Worm (Caenorhabditis elegans) whole organism, young adult: ENCODE results near the gene F29A7.3.

Experiments
- B0035.1 ChIP-seq: sonication (generic microtip); optimal IDR thresholded peaks from 2 replicates; lab custom pipeline; 2016; ENCODE audit warnings: missing genetic modification characterization, mild to moderate bottlenecking, missing compliant biosample characterization, missing genotype, missing genetic modification reagents
- C17E4.6 ChIP-seq: fragments of 200-800 bp; sonication (Bioruptor generic); IDR thresholded peaks from 2 replicates; pipeline ENCODE4 v1.3.6; 2022; ENCODE audit warnings: missing genetic modification reagents, missing genetic modification characterization, missing compliant biosample characterization
- F23B12.7 ChIP-seq: sonication (generic microtip); optimal IDR thresholded peaks from 2 replicates; lab custom pipeline; 2017; ENCODE audit warnings: missing genetic modification characterization, mild to moderate bottlenecking, missing compliant biosample characterization, antibody characterized with exemption, moderate library complexity; ENCODE audit not compliant: insufficient read depth
- F52B5.7 ChIP-seq: sonication (generic microtip); optimal IDR thresholded peaks from 2 replicates; lab custom pipeline; 2016; ENCODE audit warnings: mild to moderate bottlenecking, missing genetic modification characterization, missing compliant biosample characterization
- F55B11.4 ChIP-seq: sonication (generic microtip); optimal IDR thresholded peaks from 2 replicates; lab custom pipeline; 2016; ENCODE audit warnings: missing compliant biosample characterization, missing genetic modification characterization, borderline replicate concordance; ENCODE audit not compliant: insufficient read depth
- F57A8.1 ChIP-seq: fragments of 200-800 bp; sonication (Bioruptor generic); optimal IDR thresholded peaks from 2 replicates; lab custom pipeline; 2018; ENCODE audit warnings: mild to moderate bottlenecking, missing genetic modification characterization, moderate library complexity, missing compliant biosample characterization
- K11D2.4 ChIP-seq: fragments of 200-800 bp; sonication (Bioruptor generic); IDR thresholded peaks from 2 replicates; pipeline ENCODE4 v1.3.6; 2022; ENCODE audit warnings: missing genetic modification reagents, missing genetic modification characterization, missing compliant biosample characterization
- Y53G8AR.9 ChIP-seq: fragments of 200-800 bp; sonication (Bioruptor generic); conservative IDR thresholded peaks from 2 replicates; pipeline ENCODE4 v1.3.6; 2022; ENCODE audit warnings: missing genetic modification reagents, missing genetic modification characterization, missing compliant biosample characterization
- Y67H2A.10 ChIP-seq: fragments of 200-800 bp; sonication (Bioruptor generic); conservative IDR thresholded peaks from 2 replicates; pipeline ENCODE4 v1.3.6; 2022; ENCODE audit warnings: missing genetic modification reagents, missing genetic modification characterization, missing compliant biosample characterization
- Y95B8A.8 ChIP-seq: fragments of 200-800 bp; sonication (Bioruptor generic); IDR thresholded peaks from 2 replicates; pipeline ENCODE4 v1.3.6; 2022; ENCODE audit warnings: missing genetic modification reagents, missing genetic modification characterization, missing compliant biosample characterization
- ZK185.1 ChIP-seq: sonication (generic microtip); optimal IDR thresholded peaks from 2 replicates; lab custom pipeline; 2016; ENCODE audit warnings: mild to moderate bottlenecking, missing genetic modification characterization, missing compliant biosample characterization; ENCODE audit not compliant: poor library complexity, severe bottlenecking
- aptf-2 ChIP-seq: fragments of 200-800 bp; sonication (Bioruptor generic); conservative IDR thresholded peaks from 2 replicates; pipeline ENCODE4 v1.3.6; 2022; ENCODE audit warnings: missing genetic modification reagents, missing genetic modification characterization, missing compliant biosample characterization
- athp-1 ChIP-seq: sonication (generic microtip); optimal IDR thresholded peaks from 2 replicates; lab custom pipeline; 2017; ENCODE audit warnings: mild to moderate bottlenecking, missing genetic modification characterization, missing compliant biosample characterization
- attf-3 ChIP-seq: fragments of 200-800 bp; sonication (Bioruptor generic); conservative IDR thresholded peaks from 2 replicates; pipeline ENCODE4 v1.3.6; 2022; ENCODE audit warnings: missing genetic modification reagents, missing genetic modification characterization, missing compliant biosample characterization
- attf-6 ChIP-seq: fragments of 200-800 bp; sonication (Bioruptor generic); IDR thresholded peaks from 2 replicates; pipeline ENCODE4 v1.3.6; 2022; ENCODE audit warnings: missing genetic modification reagents, missing genetic modification characterization, missing compliant biosample characterization
- ccch-3 ChIP-seq: fragments of 200-800 bp; sonication (Bioruptor generic); optimal IDR thresholded peaks from 2 replicates; lab custom pipeline; 2018; ENCODE audit warnings: mild to moderate bottlenecking, missing genetic modification characterization, missing compliant biosample characterization
- cebp-1 ChIP-seq, 2 experiments: fragments of 200-800 bp in 1 of 2; sonication (Bioruptor generic) in 1 of 2; sonication (generic microtip) in 1 of 2; IDR thresholded peaks in 1 of 2; optimal IDR thresholded peaks in 1 of 2; 2 replicates each; pipeline versions ENCODE4 v1.3.6 to Lab custom; 2017 to 2022; ENCODE audit warnings: missing compliant biosample characterization in 2 of 2, missing genetic modification characterization in 2 of 2, mild to moderate bottlenecking in 1 of 2, missing genetic modification reagents in 1 of 2, moderate library complexity in 1 of 2
- cebp-2 ChIP-seq: fragments of 200-800 bp; sonication (Bioruptor generic); IDR thresholded peaks from 2 replicates; pipeline ENCODE4 v1.3.6; 2022; ENCODE audit warnings: missing genetic modification characterization, missing compliant biosample characterization
- ceh-27 ChIP-seq: fragments of 200-800 bp; sonication (Bioruptor generic); optimal IDR thresholded peaks from 2 replicates; lab custom pipeline; 2018; ENCODE audit warnings: mild to moderate bottlenecking, missing genetic modification characterization, moderate library complexity, missing compliant biosample characterization
- ceh-40 ChIP-seq: fragments of 200-800 bp; sonication (Bioruptor generic); IDR thresholded peaks from 2 replicates; pipeline ENCODE4 v1.3.6; 2022; ENCODE audit warnings: missing genetic modification characterization, missing compliant biosample characterization
- ceh-58 ChIP-seq: fragments of 200-800 bp; sonication (Bioruptor generic); IDR thresholded peaks from 2 replicates; pipeline ENCODE4 v1.3.6; 2022; ENCODE audit warnings: missing genetic modification characterization, missing compliant biosample characterization
- ceh-79 ChIP-seq: sonication (generic microtip); optimal IDR thresholded peaks from 2 replicates; lab custom pipeline; 2017; ENCODE audit warnings: mild to moderate bottlenecking, missing genetic modification characterization, missing compliant biosample characterization
- ceh-91 ChIP-seq: fragments of 200-800 bp; sonication (Bioruptor generic); IDR thresholded peaks from 2 replicates; pipeline ENCODE4 v1.3.6; 2022; ENCODE audit warnings: missing genetic modification reagents, missing genetic modification characterization, missing compliant biosample characterization
- die-1 ChIP-seq: sonication (generic microtip); optimal IDR thresholded peaks from 2 replicates; lab custom pipeline; 2016; ENCODE audit warnings: missing genotype, mild to moderate bottlenecking, missing genetic modification characterization, missing compliant biosample characterization
- dox-1 ChIP-seq: fragments of 200-800 bp; sonication (Bioruptor generic); IDR thresholded peaks from 2 replicates; pipeline ENCODE4 v1.3.6; 2022; ENCODE audit warnings: missing genetic modification reagents, missing genetic modification characterization, missing compliant biosample characterization
- dpl-1 ChIP-seq: fragments of 150-350 bp; optimal IDR thresholded peaks from 2 replicates; lab custom pipeline; 2014; ENCODE audit warnings: missing biosample characterization, missing genetic modification reagents, missing genetic modification characterization
- efl-1 ChIP-seq: fragments of 150-350 bp; optimal IDR thresholded peaks from 2 replicates; lab custom pipeline; 2014; ENCODE audit warnings: missing biosample characterization, missing genetic modification reagents, missing genetic modification characterization
- egl-18 ChIP-seq: fragments of 200-800 bp; sonication (Bioruptor generic); IDR thresholded peaks from 2 replicates; pipeline ENCODE4 v1.3.6; 2022; ENCODE audit warnings: missing genetic modification reagents, missing genetic modification characterization, missing compliant biosample characterization
- egl-44 ChIP-seq: fragments of 200-800 bp; sonication (Bioruptor generic); IDR thresholded peaks from 2 replicates; pipeline ENCODE4 v1.3.6; 2022; ENCODE audit warnings: missing genetic modification reagents, missing genetic modification characterization, missing compliant biosample characterization
- hmg-1.2 ChIP-seq: fragments of 200-800 bp; sonication (Bioruptor generic); IDR thresholded peaks from 2 replicates; pipeline ENCODE4 v1.3.6; 2022; ENCODE audit warnings: missing genetic modification reagents, missing genetic modification characterization, missing compliant biosample characterization
- hsf-1 ChIP-seq: fragments of 200-800 bp; sonication (Bioruptor generic); IDR thresholded peaks from 2 replicates; pipeline ENCODE4 v1.3.6; 2022; ENCODE audit warnings: missing genetic modification reagents, missing genetic modification characterization, missing compliant biosample characterization
- lin-35 ChIP-seq, 3 experiments: fragments of 150-350 bp in 2 of 3; sonication (generic microtip) in 1 of 3; optimal IDR thresholded peaks; 2 replicates each; lab custom pipeline; 2014 to 2018; ENCODE audit warnings: missing biosample characterization in 3 of 3, missing genetic modification characterization in 3 of 3, missing genetic modification reagents in 3 of 3
- lin-40 ChIP-seq: sonication (generic microtip); optimal IDR thresholded peaks from 2 replicates; lab custom pipeline; 2016; ENCODE audit warnings: missing genetic modification characterization, mild to moderate bottlenecking, missing compliant biosample characterization, missing genotype, missing genetic modification reagents
- lsl-1 ChIP-seq: fragments of 200-800 bp; sonication (Bioruptor generic); optimal IDR thresholded peaks from 2 replicates; lab custom pipeline; 2018; ENCODE audit warnings: mild to moderate bottlenecking, missing genetic modification characterization, moderate library complexity, missing compliant biosample characterization
- lsy-27 ChIP-seq: sonication (generic microtip); optimal IDR thresholded peaks from 2 replicates; lab custom pipeline; 2017; ENCODE audit warnings: missing genetic modification characterization, mild to moderate bottlenecking, missing compliant biosample characterization, antibody characterized with exemption, missing genotype, borderline replicate concordance; ENCODE audit not compliant: insufficient read depth
- madf-6 ChIP-seq: fragments of 200-800 bp; sonication (Bioruptor generic); IDR thresholded peaks from 2 replicates; pipeline ENCODE4 v1.3.6; 2022; ENCODE audit warnings: missing genetic modification reagents, missing genetic modification characterization, missing compliant biosample characterization
- mxl-1 ChIP-seq: sonication (generic microtip); optimal IDR thresholded peaks from 2 replicates; lab custom pipeline; 2016; ENCODE audit warnings: missing genetic modification characterization, missing compliant biosample characterization
- sdz-38 ChIP-seq: sonication (generic microtip); optimal IDR thresholded peaks from 2 replicates; lab custom pipeline; 2016; ENCODE audit warnings: missing genotype, missing genetic modification characterization, missing compliant biosample characterization
- snpc-1.1 ChIP-seq: sonication (generic microtip); optimal IDR thresholded peaks from 2 replicates; lab custom pipeline; 2017; ENCODE audit warnings: missing genetic modification characterization, mild to moderate bottlenecking, missing compliant biosample characterization, antibody characterized with exemption, moderate library complexity, missing genotype, missing genetic modification reagents; ENCODE audit not compliant: insufficient read depth
- somi-1 ChIP-seq: fragments of 200-800 bp; sonication (Bioruptor generic); optimal IDR thresholded peaks from 2 replicates; lab custom pipeline; 2018; ENCODE audit warnings: mild to moderate bottlenecking, missing genetic modification characterization, missing compliant biosample characterization
- sptf-2 ChIP-seq: fragments of 200-800 bp; sonication (Bioruptor generic); optimal IDR thresholded peaks from 2 replicates; lab custom pipeline; 2018; ENCODE audit warnings: mild to moderate bottlenecking, missing genetic modification characterization, missing compliant biosample characterization
- tlf-1 ChIP-seq: fragments of 200-800 bp; sonication (Bioruptor generic); optimal IDR thresholded peaks from 2 replicates; lab custom pipeline; 2018; ENCODE audit warnings: mild to moderate bottlenecking, missing genetic modification characterization, missing compliant biosample characterization
- unc-130 ChIP-seq: sonication (generic microtip); optimal IDR thresholded peaks from 2 replicates; lab custom pipeline; 2016; ENCODE audit warnings: missing genetic modification reagents, missing genetic modification characterization, missing compliant biosample characterization
- xnd-1 ChIP-seq: sonication (generic microtip); optimal IDR thresholded peaks from 2 replicates; lab custom pipeline; 2016; ENCODE audit warnings: missing genotype, missing genetic modification reagents, missing genetic modification characterization, missing compliant biosample characterization
- ztf-22 ChIP-seq: fragments of 200-800 bp; sonication (Bioruptor generic); optimal IDR thresholded peaks from 2 replicates; lab custom pipeline; 2018; ENCODE audit warnings: mild to moderate bottlenecking, missing genetic modification characterization, moderate library complexity, missing compliant biosample characterization
- ztf-6 ChIP-seq: fragments of 200-800 bp; sonication (Bioruptor generic); IDR thresholded peaks from 2 replicates; pipeline ENCODE4 v1.3.6; 2022; ENCODE audit warnings: missing genetic modification reagents, missing genetic modification characterization, missing compliant biosample characterization

F29A7.3 gene

ce11 chrII:2736156-2736728 is 16.9 kb upstream of the F29A7.3 start, which contains the start of gene T05A8.8 (continued):
- TF ChIP-seq sptf-2 (GFP tag; lab: Kevin White, UChicago) = no peak
- TF ChIP-seq F55B11.4 (tag; lab: Kevin White, UChicago) = no peak
- no peak for TF ChIP-seq Y53G8AR.9
- TF ChIP-seq attf-3 (GFP tag; lab: Robert Waterston, UW) = no peak
- TF ChIP-seq somi-1 (GFP tag; lab: Kevin White, UChicago) = no peak
- TF ChIP-seq cebp-1 (GFP tag; IDR thresholded peaks at IDR 0.05; lab: Robert Waterston, UW) = no peak
- TF ChIP-seq cebp-1 (tag; optimal IDR thresholded peaks at IDR 0.05; lab: Kevin White, UChicago) = no peak
- TF ChIP-seq F23B12.7 (tag; lab: Kevin White, UChicago) = no peak
- no peak for TF ChIP-seq mxl-1 (tag; lab: Kevin White, UChicago)
- no peak for TF ChIP-seq ceh-91 (GFP tag; lab: Robert Waterston, UW)
- TF ChIP-seq Y95B8A.8 (GFP tag; lab: Robert Waterston, UW) = no peak
- no peak for TF ChIP-seq aptf-2 (GFP tag; lab: Robert Waterston, UW)
- TF ChIP-seq Y67H2A.10 (GFP tag; lab: Robert Waterston, UW) = no peak
- TF ChIP-seq dpl-1 (GFP tag; lab: Kevin White, UChicago) = no peak
- TF ChIP-seq lsl-1 (GFP tag; lab: Kevin White, UChicago) = no peak
- TF ChIP-seq F57A8.1 (GFP tag; lab: Kevin White, UChicago) = no peak
- 0 out of 2 replicates have a peak, but pooled peaks have one; percentile 15 for TF ChIP-seq hsf-1 (GFP tag; lab: Robert Waterston, UW)
- no peak for TF ChIP-seq tlf-1 (GFP tag; lab: Kevin White, UChicago)
- TF ChIP-seq athp-1 = no peak
- TF ChIP-seq dox-1 (GFP tag; lab: Robert Waterston, UW) = no peak
- no peak for TF ChIP-seq efl-1 (GFP tag; lab: Kevin White, UChicago)
- TF ChIP-seq xnd-1 (tag; lab: Kevin White, UChicago) = no peak
- no peak for TF ChIP-seq ceh-40
- TF ChIP-seq lin-40 (tag; lab: Kevin White, UChicago) = no peak
- no peak for TF ChIP-seq ccch-3 (GFP tag; lab: Kevin White, UChicago)
- no peak for TF ChIP-seq ceh-58 (GFP tag; lab: Robert Waterston, UW)
- no peak for TF ChIP-seq F52B5.7
- TF ChIP-seq snpc-1.1 (tag; lab: Kevin White, UChicago) = no peak
- TF ChIP-seq egl-44 (GFP tag; lab: Robert Waterston, UW) = no peak
- no peak for TF ChIP-seq ceh-79
- TF ChIP-seq lsy-27 (tag; lab: Kevin White, UChicago) = no peak
- TF ChIP-seq K11D2.4 (GFP tag; lab: Robert Waterston, UW) = no peak
- no peak for TF ChIP-seq egl-18 (GFP tag; lab: Robert Waterston, UW)
- no peak for TF ChIP-seq ceh-27 (GFP tag; lab: Kevin White, UChicago)
- TF ChIP-seq madf-6 (GFP tag; lab: Robert Waterston, UW) = peak; percentile 32; the same call in 1 of the 2 replicates
- TF ChIP-seq cebp-2 (GFP tag; lab: Robert Waterston, UW) = no peak
- TF ChIP-seq unc-130 (GFP tag; lab: Kevin White, UChicago) = no peak
- no peak for TF ChIP-seq ztf-6
- no peak for TF ChIP-seq B0035.1
- no peak for TF ChIP-seq attf-6 (GFP tag; lab: Robert Waterston, UW)
- no peak for TF ChIP-seq lin-35 (GFP tag; optimal IDR thresholded peaks at IDR 0.05; lab: Kevin White, UChicago)
- no peak for TF ChIP-seq C17E4.6
- peak; percentile 23; the same call in 1 of the 2 replicates for TF ChIP-seq hmg-1.2 (GFP tag; lab: Robert Waterston, UW)
- TF ChIP-seq sdz-38 (tag; lab: Kevin White, UChicago) = no peak
- TF ChIP-seq die-1 (tag; lab: Kevin White, UChicago) = no peak
- TF ChIP-seq ztf-22 = no peak
- TF ChIP-seq ZK185.1 (tag; lab: Kevin White, UChicago) = no peak
